Worm (Caenorhabditis elegans) whole organism, late embryonic: ENCODE measurements around the gene F42A8.1.

Experiments used
- C08G9.2 ChIP-seq: sonication (generic microtip); optimal IDR thresholded peaks from 2 replicates; lab custom pipeline; 2016; ENCODE audit warnings: mild to moderate bottlenecking, missing genetic modification characterization, moderate library complexity, missing compliant biosample characterization
- C38D4.7 ChIP-seq: fragments of 200-800 bp; sonication (Bioruptor generic); optimal IDR thresholded peaks from 2 replicates; lab custom pipeline; 2018; ENCODE audit warnings: mild to moderate bottlenecking, missing genetic modification characterization, moderate library complexity, missing compliant biosample characterization
- K02D7.2 ChIP-seq: sonication (generic microtip); optimal IDR thresholded peaks from 2 replicates; lab custom pipeline; 2017; ENCODE audit warnings: mild to moderate bottlenecking, missing genetic modification characterization, missing compliant biosample characterization
- T23F11.4 ChIP-seq: fragments of 200-800 bp; sonication (Bioruptor generic); optimal IDR thresholded peaks from 2 replicates; lab custom pipeline; 2018; ENCODE audit warnings: mild to moderate bottlenecking, missing genetic modification characterization, missing compliant biosample characterization
- Y22D7AL.16 ChIP-seq: sonication (generic microtip); optimal IDR thresholded peaks from 2 replicates; lab custom pipeline; 2016; ENCODE audit warnings: missing genetic modification characterization, missing compliant biosample characterization
- ahr-1 ChIP-seq: sonication (generic microtip); optimal IDR thresholded peaks from 2 replicates; lab custom pipeline; 2016; ENCODE audit warnings: missing genetic modification characterization, missing compliant biosample characterization
- ceh-14 ChIP-seq: sonication (generic microtip); optimal IDR thresholded peaks from 2 replicates; lab custom pipeline; 2016; ENCODE audit warnings: missing genotype, missing genetic modification characterization, missing compliant biosample characterization
- ceh-18 ChIP-seq: sonication (generic microtip); optimal IDR thresholded peaks from 2 replicates; lab custom pipeline; 2016; ENCODE audit warnings: missing genetic modification characterization, missing compliant biosample characterization
- ceh-19 ChIP-seq: fragments of 200-800 bp; sonication (Bioruptor generic); optimal IDR thresholded peaks from 2 replicates; lab custom pipeline; 2018; ENCODE audit warnings: mild to moderate bottlenecking, missing genetic modification characterization, missing compliant biosample characterization
- ceh-30 ChIP-seq: fragments of 150-350 bp; optimal IDR thresholded peaks from 2 replicates; lab custom pipeline; 2014; ENCODE audit warnings: missing biosample characterization, missing genetic modification characterization
- ceh-31 ChIP-seq: sonication (generic microtip); optimal IDR thresholded peaks from 2 replicates; lab custom pipeline; 2016; ENCODE audit warnings: missing genetic modification characterization, missing compliant biosample characterization
- ceh-45 ChIP-seq: fragments of 200-800 bp; sonication (Bioruptor generic); IDR thresholded peaks from 2 replicates; pipeline ENCODE4 v1.3.6; 2022; ENCODE audit warnings: missing genetic modification reagents, missing genetic modification characterization, missing compliant biosample characterization
- ceh-48 ChIP-seq: sonication (generic microtip); optimal IDR thresholded peaks from 2 replicates; lab custom pipeline; 2016; ENCODE audit warnings: missing genetic modification characterization, inconsistent platforms, missing compliant biosample characterization
- ceh-6 ChIP-seq: fragments of 200-800 bp; sonication (Bioruptor generic); optimal IDR thresholded peaks from 2 replicates; lab custom pipeline; 2018; ENCODE audit warnings: mild to moderate bottlenecking, missing genetic modification characterization, missing compliant biosample characterization
- che-1 ChIP-seq: sonication (generic microtip); optimal IDR thresholded peaks from 2 replicates; lab custom pipeline; 2016; ENCODE audit warnings: mild to moderate bottlenecking, missing genetic modification characterization, missing compliant biosample characterization
- elt-4 ChIP-seq: sonication (generic microtip); optimal IDR thresholded peaks from 2 replicates; lab custom pipeline; 2016; ENCODE audit warnings: missing genetic modification characterization, missing compliant biosample characterization
- fkh-10 ChIP-seq: fragments of 150-350 bp; optimal IDR thresholded peaks from 2 replicates; lab custom pipeline; 2014; ENCODE audit warnings: missing biosample characterization, missing genetic modification reagents, missing genetic modification characterization
- fkh-6 ChIP-seq: sonication (generic microtip); optimal IDR thresholded peaks from 2 replicates; lab custom pipeline; 2016; ENCODE audit warnings: missing genetic modification characterization, missing compliant biosample characterization
- hlh-13 ChIP-seq: fragments of 200-800 bp; sonication (Bioruptor generic); optimal IDR thresholded peaks from 2 replicates; lab custom pipeline; 2018; ENCODE audit warnings: mild to moderate bottlenecking, missing genetic modification characterization, missing compliant biosample characterization
- hlh-8 ChIP-seq: sonication (generic microtip); optimal IDR thresholded peaks from 2 replicates; lab custom pipeline; 2016; ENCODE audit warnings: missing genotype, missing genetic modification characterization, missing compliant biosample characterization
- madf-2 ChIP-seq: sonication (generic microtip); optimal IDR thresholded peaks from 2 replicates; lab custom pipeline; 2017; ENCODE audit warnings: missing genetic modification characterization, missing compliant biosample characterization
- odd-2 ChIP-seq: sonication (generic microtip); optimal IDR thresholded peaks from 2 replicates; lab custom pipeline; 2017; ENCODE audit warnings: antibody characterized with exemption, mild to moderate bottlenecking, missing genetic modification characterization, missing compliant biosample characterization
- pat-9 ChIP-seq: fragments of 200-800 bp; sonication (Bioruptor generic); optimal IDR thresholded peaks from 2 replicates; lab custom pipeline; 2018; ENCODE audit warnings: mild to moderate bottlenecking, missing genetic modification characterization, moderate library complexity, missing compliant biosample characterization
- pha-2 ChIP-seq: sonication (generic microtip); optimal IDR thresholded peaks from 2 replicates; lab custom pipeline; 2017; ENCODE audit warnings: mild to moderate bottlenecking, missing genetic modification characterization, missing compliant biosample characterization
- pqm-1 ChIP-seq: sonication (generic microtip); optimal IDR thresholded peaks from 2 replicates; lab custom pipeline; 2016; ENCODE audit warnings: missing genetic modification characterization, missing compliant biosample characterization
- pros-1 ChIP-seq: fragments of 150-350 bp; optimal IDR thresholded peaks from 2 replicates; lab custom pipeline; 2014; ENCODE audit warnings: missing biosample characterization, missing genetic modification reagents, missing genetic modification characterization
- ref-2 ChIP-seq: sonication (generic microtip); optimal IDR thresholded peaks from 2 replicates; lab custom pipeline; 2016; ENCODE audit warnings: missing genetic modification characterization, missing compliant biosample characterization
- sdc-2 ChIP-seq: sonication (generic microtip); optimal IDR thresholded peaks from 2 replicates; lab custom pipeline; 2016; ENCODE audit warnings: missing genotype, missing genetic modification characterization, missing compliant biosample characterization
- sox-4 ChIP-seq: sonication (generic microtip); optimal IDR thresholded peaks from 2 replicates; lab custom pipeline; 2017; ENCODE audit warnings: mild to moderate bottlenecking, missing genetic modification characterization, inconsistent platforms, missing compliant biosample characterization
- ttx-3 ChIP-seq: sonication (generic microtip); optimal IDR thresholded peaks from 2 replicates; lab custom pipeline; 2016; ENCODE audit warnings: missing genetic modification reagents, missing genetic modification characterization, missing compliant biosample characterization
- unc-42 ChIP-seq: sonication (generic microtip); optimal IDR thresholded peaks from 2 replicates; lab custom pipeline; 2016; ENCODE audit warnings: missing genotype, missing genetic modification characterization, missing compliant biosample characterization
- unc-55 ChIP-seq: sonication (generic microtip); optimal IDR thresholded peaks from 2 replicates; lab custom pipeline; 2017; ENCODE audit warnings: missing biosample characterization, missing genetic modification reagents, missing genetic modification characterization
- ztf-16 ChIP-seq: sonication (generic microtip); optimal IDR thresholded peaks from 2 replicates; lab custom pipeline; 2017; ENCODE audit warnings: missing genetic modification characterization, missing compliant biosample characterization

Gene F42A8.1

DNA sequence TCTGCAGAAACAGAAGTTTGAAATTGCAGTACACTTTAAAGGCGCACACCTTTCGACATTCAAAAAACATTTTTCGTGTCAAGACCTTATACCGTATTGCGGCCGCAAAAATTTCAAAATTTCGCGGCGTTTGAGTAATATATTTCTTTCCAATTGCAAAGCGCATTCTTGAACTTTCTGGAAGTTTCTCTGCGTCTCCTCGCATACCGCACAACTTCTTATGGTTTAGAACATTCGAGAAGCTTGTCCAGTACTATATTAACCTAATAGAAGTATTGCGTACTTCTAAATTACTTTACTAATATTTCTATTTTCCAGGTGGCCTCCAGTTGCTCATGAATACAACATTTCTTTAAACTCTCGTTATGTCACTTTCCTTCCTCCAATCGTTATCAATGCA lies 9.7 kb downstream of the F42A8.1 start:
- no peak for TF ChIP-seq sox-4
- TF ChIP-seq hlh-13: no peak
- no peak for TF ChIP-seq C38D4.7
- TF ChIP-seq ceh-48 (tag; lab: Kevin White, UChicago): no peak
- no peak for TF ChIP-seq che-1 (tag; lab: Kevin White, UChicago)
- no peak for TF ChIP-seq pha-2 (tag; lab: Kevin White, UChicago)
- TF ChIP-seq fkh-6: no peak
- no peak for TF ChIP-seq C08G9.2 (tag; lab: Kevin White, UChicago)
- no peak for TF ChIP-seq ref-2 (tag; lab: Kevin White, UChicago)

DNA sequence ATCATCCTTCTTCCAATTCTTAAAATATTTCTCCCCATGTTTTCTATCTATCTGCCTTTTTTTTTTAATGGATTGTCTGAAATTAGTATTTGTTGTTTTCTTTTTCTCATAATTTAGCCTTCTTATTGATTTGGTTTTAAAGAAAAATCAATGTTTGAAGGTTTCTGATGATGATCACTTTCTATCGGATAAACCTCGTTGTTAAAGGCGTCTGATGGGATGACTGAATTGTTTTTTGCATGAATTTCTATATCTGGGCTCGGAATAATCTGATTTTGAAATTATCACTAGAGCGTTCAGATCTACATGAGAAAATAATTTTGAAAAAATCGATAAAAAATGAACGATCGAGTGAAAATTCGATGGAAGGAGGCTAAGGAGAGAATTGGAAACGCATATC lies 12.7 kb downstream of the F42A8.1 start, which contains the start of gene scp-1:
TSS of gene scp-1 (plus strand) at position 301 of the 400 bp plus-strand sequence.
- no peak for TF ChIP-seq K02D7.2 (tag; lab: Kevin White, UChicago)
- no peak for TF ChIP-seq pqm-1
- no peak for TF ChIP-seq odd-2
- TF ChIP-seq ceh-6 (GFP tag; lab: Kevin White, UChicago): no peak

DNA sequence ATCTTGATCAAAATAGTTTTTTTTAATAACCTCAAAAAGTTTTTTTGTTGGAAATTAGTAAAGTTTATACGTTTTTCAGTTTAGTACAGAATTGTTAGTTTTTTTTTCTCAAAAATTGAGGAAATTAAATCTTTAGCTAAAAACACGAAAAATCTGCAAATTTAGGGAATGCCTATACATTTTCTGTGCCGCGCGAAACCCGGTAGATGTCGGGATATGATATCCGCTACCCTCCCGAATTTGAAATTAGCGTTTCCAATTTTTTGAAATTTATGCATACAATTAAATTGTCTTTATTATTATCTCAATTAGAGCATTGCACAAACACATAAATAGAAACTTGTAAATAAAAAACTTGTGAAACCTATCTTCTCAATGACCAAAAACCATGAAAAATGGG lies 13.4 kb downstream of the F42A8.1 start:
- TF ChIP-seq hlh-8 (tag; lab: Kevin White, UChicago): no peak
- no peak for TF ChIP-seq ceh-48 (tag; lab: Kevin White, UChicago)
- TF ChIP-seq pros-1 (tag; lab: Kevin White, UChicago): no peak
- no peak for TF ChIP-seq pat-9
- TF ChIP-seq ceh-18 (tag; lab: Kevin White, UChicago): no peak
- no peak for TF ChIP-seq Y22D7AL.16 (tag; lab: Kevin White, UChicago)
- no peak for TF ChIP-seq fkh-10 (GFP tag; lab: Kevin White, UChicago)
- TF ChIP-seq elt-4 (tag; lab: Kevin White, UChicago): no peak
- TF ChIP-seq, all 69 proteins: peak for 0

DNA sequence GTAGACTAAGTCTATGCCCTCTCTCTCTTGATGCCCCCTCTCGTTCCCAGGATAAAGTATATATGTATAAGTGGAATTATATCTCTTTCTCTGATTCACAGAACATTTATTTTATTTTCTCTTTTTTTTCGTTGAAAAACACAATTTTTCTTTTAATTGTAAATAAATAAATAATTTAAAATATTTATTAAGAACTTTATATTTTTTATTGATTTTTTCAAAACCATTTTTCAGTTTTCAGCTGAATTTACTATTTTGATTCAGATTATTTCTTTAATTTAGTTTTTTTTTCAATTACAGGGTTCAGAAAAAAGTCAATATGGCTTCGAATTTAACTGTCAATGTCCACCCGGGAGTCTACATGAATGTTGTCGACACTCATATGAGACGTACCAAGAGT lies 15.0 kb downstream of the F42A8.1 start, which contains the start of gene eif-3.F:
TSS of gene eif-3.F (plus strand) at position 301 of the 400 bp plus-strand sequence.
- TF ChIP-seq hlh-8 (tag; lab: Kevin White, UChicago) (no peak), T23F11.4 (GFP tag; lab: Kevin White, UChicago) (no peak), C08G9.2 (tag; lab: Kevin White, UChicago) (no peak), hlh-13 (no peak)
- TF ChIP-seq, all 69 proteins: peak for 0

DNA sequence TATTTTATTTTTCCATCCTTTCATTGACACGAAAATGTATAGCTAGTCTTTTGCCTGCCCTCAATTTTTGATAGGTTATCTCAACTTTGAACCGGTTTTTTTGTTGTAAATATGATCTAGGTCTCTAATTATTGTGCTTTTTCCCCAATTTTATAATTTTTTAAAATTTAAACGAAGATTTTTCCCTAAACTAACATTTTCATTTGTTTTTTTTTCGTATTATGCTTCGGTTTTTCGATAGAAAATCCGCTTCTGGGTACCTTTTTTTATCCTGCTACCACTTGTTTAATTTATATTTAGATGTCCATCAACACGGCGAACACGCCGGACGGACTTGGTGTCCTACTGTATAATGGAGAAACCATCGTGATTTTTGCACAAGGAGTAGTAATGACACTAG lies 16.9 kb downstream of the F42A8.1 start, which contains the start of gene wbp-2:
TSS of gene wbp-2 (plus strand) at position 301 of the 400 bp plus-strand sequence.
- TF ChIP-seq C08G9.2 (tag; lab: Kevin White, UChicago): no peak
- no peak for TF ChIP-seq ceh-14 (tag; lab: Kevin White, UChicago)
- TF ChIP-seq ztf-16 (tag; lab: Kevin White, UChicago): no peak
- TF ChIP-seq ceh-31 (tag; lab: Kevin White, UChicago): no peak
- no peak for TF ChIP-seq sox-4
- no peak for TF ChIP-seq madf-2
- no peak for TF ChIP-seq ahr-1 (tag; lab: Kevin White, UChicago)
- TF ChIP-seq ttx-3: no peak

DNA sequence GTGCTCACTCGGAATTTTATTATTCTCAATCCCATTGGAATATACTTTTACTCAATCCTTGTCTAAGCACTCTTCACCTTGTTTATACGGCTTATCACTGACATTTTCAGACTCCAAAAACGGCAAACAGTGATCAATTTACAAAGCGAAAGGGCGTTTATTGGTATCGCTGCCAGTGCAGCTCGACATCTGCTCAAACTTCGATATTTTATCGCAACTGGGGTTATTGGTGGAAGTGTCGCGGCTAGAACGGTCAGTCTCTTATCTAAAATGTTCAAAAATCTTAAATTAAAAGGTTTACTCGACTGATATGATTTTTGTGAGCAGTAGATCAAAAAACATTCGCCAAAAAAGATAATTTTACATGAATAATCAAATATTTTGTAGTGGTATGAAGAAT lies 20.8 kb downstream of the F42A8.1 start:
- no peak for TF ChIP-seq ceh-19
- no peak for TF ChIP-seq unc-42 (tag; lab: Kevin White, UChicago)
- TF ChIP-seq odd-2: no peak
- no peak for TF ChIP-seq sdc-2 (tag; lab: Kevin White, UChicago)
- no peak for TF ChIP-seq ceh-45
- TF ChIP-seq ceh-30 (tag; lab: Kevin White, UChicago): no peak
- no peak for TF ChIP-seq unc-55 (GFP tag; lab: Kevin White, UChicago)
